Fruit fly (Drosophila melanogaster) whole organism: ENCODE data around the gene CG9503.

Experiments
- CG8478 ChIP-seq: fragments of >200 bp; optimal IDR thresholded peaks from 2 replicates; lab custom pipeline; 2018; ENCODE audit warnings: inconsistent platforms
- Dll ChIP-seq: fragments of >200 bp; optimal IDR thresholded peaks from 2 replicates; lab custom pipeline; 2017
- pan ChIP-seq: fragments of >200 bp; optimal IDR thresholded peaks from 2 replicates; lab custom pipeline; 2017
- psq ChIP-seq: fragments of >200 bp; optimal IDR thresholded peaks from 2 replicates; lab custom pipeline; 2017

dm6 chrX:14922396-14923276 is 657 bp downstream of the CG9503 start:
- TF ChIP-seq Dll (lab: Kevin White, UChicago) (no peak), pan (lab: Kevin White, UChicago) (no peak), psq (lab: Kevin White, UChicago) (no peak), CG8478 (lab: Kevin White, UChicago) (no peak)
